Worm (Caenorhabditis elegans) whole organism, early embryonic: Measurements from ENCODE around the gene str-177.

Experiments
- B0310.2 ChIP-seq: sonication (generic microtip); optimal IDR thresholded peaks from 2 replicates; lab custom pipeline; 2016; ENCODE audit warnings: mild to moderate bottlenecking, missing genetic modification characterization, missing compliant biosample characterization
- F13C5.2 ChIP-seq: sonication (generic microtip); optimal IDR thresholded peaks from 2 replicates; lab custom pipeline; 2017; ENCODE audit warnings: mild to moderate bottlenecking, missing genetic modification characterization, inconsistent platforms, missing compliant biosample characterization
- aly-1 ChIP-seq: sonication (generic microtip); optimal IDR thresholded peaks from 2 replicates; lab custom pipeline; 2016; ENCODE audit warnings: missing genetic modification characterization, missing compliant biosample characterization
- ama-1 ChIP-seq: fragments of 150-350 bp; optimal IDR thresholded peaks from 2 replicates; lab custom pipeline; 2014
- ceh-13 ChIP-seq: fragments of 200-800 bp; sonication (Bioruptor generic); optimal IDR thresholded peaks from 2 replicates; lab custom pipeline; 2018; ENCODE audit warnings: mild to moderate bottlenecking, missing genetic modification characterization, missing compliant biosample characterization
- ceh-36 ChIP-seq: sonication (generic microtip); optimal IDR thresholded peaks from 2 replicates; lab custom pipeline; 2016; ENCODE audit warnings: missing genetic modification characterization, inconsistent platforms, missing compliant biosample characterization
- ets-7 ChIP-seq: sonication (generic microtip); optimal IDR thresholded peaks from 2 replicates; lab custom pipeline; 2016; ENCODE audit warnings: missing genotype, missing genetic modification characterization, missing compliant biosample characterization
- flt-1 ChIP-seq: fragments of 200-800 bp; sonication (Bioruptor generic); IDR thresholded peaks from 2 replicates; pipeline ENCODE4 v1.3.6; 2022; ENCODE audit warnings: missing genetic modification characterization, missing compliant biosample characterization
- hmbx-1 ChIP-seq: sonication (generic microtip); optimal IDR thresholded peaks from 2 replicates; lab custom pipeline; 2016; ENCODE audit warnings: mild to moderate bottlenecking, missing genetic modification characterization, missing compliant biosample characterization
- hmg-4 ChIP-seq: fragments of 200-800 bp; sonication (Bioruptor generic); optimal IDR thresholded peaks from 2 replicates; lab custom pipeline; 2018; ENCODE audit warnings: mild to moderate bottlenecking, missing genetic modification characterization, missing compliant biosample characterization
- hnd-1 ChIP-seq: sonication (generic microtip); optimal IDR thresholded peaks from 2 replicates; lab custom pipeline; 2016; ENCODE audit warnings: missing genetic modification characterization, missing compliant biosample characterization
- pes-1 ChIP-seq: fragments of 200-800 bp; sonication (Bioruptor generic); IDR thresholded peaks from 2 replicates; pipeline ENCODE4 v1.3.6; 2022; ENCODE audit warnings: missing genetic modification reagents, missing genetic modification characterization, missing compliant biosample characterization
- scrt-1 ChIP-seq: fragments of 200-800 bp; sonication (Bioruptor generic); IDR thresholded peaks from 2 replicates; pipeline ENCODE4 v1.3.6; 2022; ENCODE audit warnings: missing genetic modification characterization, missing compliant biosample characterization
- sea-1 ChIP-seq: fragments of 200-800 bp; sonication (Bioruptor generic); conservative IDR thresholded peaks from 2 replicates; pipeline ENCODE4 v1.3.6; 2022; ENCODE audit warnings: missing genetic modification characterization, missing compliant biosample characterization
- tbx-11 ChIP-seq: fragments of 200-800 bp; sonication (Bioruptor generic); IDR thresholded peaks from 2 replicates; pipeline ENCODE4 v1.3.6; 2022; ENCODE audit warnings: missing genetic modification characterization, missing compliant biosample characterization
- tbx-37 ChIP-seq: fragments of 200-800 bp; sonication (Bioruptor generic); conservative IDR thresholded peaks from 2 replicates; pipeline ENCODE4 v1.3.6; 2022; ENCODE audit warnings: missing genetic modification reagents, missing genetic modification characterization, missing compliant biosample characterization
- tra-4 ChIP-seq: sonication (generic microtip); optimal IDR thresholded peaks from 2 replicates; lab custom pipeline; 2017; ENCODE audit warnings: missing genetic modification characterization, missing compliant biosample characterization

The str-177 gene

ce11 chrV:9194055-9194454 is 4.7 kb downstream of the str-177 start:
- TF ChIP-seq aly-1 (tag; lab: Kevin White, UChicago), result no peak
- no peak for TF ChIP-seq scrt-1 (GFP tag; lab: Robert Waterston, UW)
- TF ChIP-seq flt-1 (GFP tag; lab: Robert Waterston, UW), result no peak
- TF ChIP-seq tra-4 (tag; lab: Kevin White, UChicago), result no peak
- no peak for TF ChIP-seq pes-1 (GFP tag; lab: Robert Waterston, UW)
- TF ChIP-seq tbx-37 (GFP tag; lab: Robert Waterston, UW), result no peak
- no peak for TF ChIP-seq ets-7 (tag; lab: Kevin White, UChicago)

ce11 chrV:9191406-9191805 is 7.4 kb downstream of the str-177 start, which contains the start of gene sphr-1:
TSS of gene sphr-1 (plus strand) at chrV:9191610.
- TF ChIP-seq B0310.2 (tag; lab: Kevin White, UChicago) (no peak), tbx-11 (no peak), tra-4 (tag; lab: Kevin White, UChicago) (no peak)

ce11 chrV:9186028-9186427 is 12.8 kb downstream of the str-177 start:
- no peak for TF ChIP-seq scrt-1 (GFP tag; lab: Robert Waterston, UW)
- no peak for TF ChIP-seq sea-1
- TF ChIP-seq hnd-1 (tag; lab: Kevin White, UChicago), result no peak
- TF ChIP-seq F13C5.2 (tag; lab: Kevin White, UChicago), result no peak
- no peak for TF ChIP-seq ceh-13

- TF ChIP-seq hmg-4 (no peak), F13C5.2 (tag; lab: Kevin White, UChicago) (no peak), ceh-13 (no peak), tbx-37 (GFP tag; lab: Robert Waterston, UW) (no peak), flt-1 (GFP tag; lab: Robert Waterston, UW) (no peak), pes-1 (GFP tag; lab: Robert Waterston, UW) (no peak), scrt-1 (GFP tag; lab: Robert Waterston, UW) (no peak), sea-1 (no peak), ets-7 (tag; lab: Kevin White, UChicago) (no peak), tra-4 (tag; lab: Kevin White, UChicago) (no peak), tbx-11 (no peak)
Measured at ce11 chrV:9183718-9184441, 14.9 kb downstream of the str-177 start.

- TF ChIP-seq flt-1 (GFP tag; lab: Robert Waterston, UW), result no peak
- TF ChIP-seq tbx-11, result no peak
- TF ChIP-seq hnd-1 (tag; lab: Kevin White, UChicago), result no peak
- TF ChIP-seq tra-4 (tag; lab: Kevin White, UChicago), result no peak
- TF ChIP-seq ceh-13, result no peak
- TF ChIP-seq hmg-4, result no peak
- TF ChIP-seq F13C5.2 (tag; lab: Kevin White, UChicago), result no peak
- no peak for TF ChIP-seq tbx-37 (GFP tag; lab: Robert Waterston, UW)
- no peak for TF ChIP-seq pes-1 (GFP tag; lab: Robert Waterston, UW)
- TF ChIP-seq ceh-36 (tag; lab: Kevin White, UChicago), result no peak
- no peak for TF ChIP-seq sea-1
- TF ChIP-seq scrt-1 (GFP tag; lab: Robert Waterston, UW), result no peak
- TF ChIP-seq ets-7 (tag; lab: Kevin White, UChicago), result no peak
- TF ChIP-seq ama-1 (lab: Kevin White, UChicago), result no peak
- TF ChIP-seq aly-1 (tag; lab: Kevin White, UChicago), result no peak
- TF ChIP-seq hmbx-1 (tag; lab: Kevin White, UChicago), result no peak
- no peak for TF ChIP-seq B0310.2 (tag; lab: Kevin White, UChicago)
Measured at ce11 chrV:9181669-9182250, 17.0 kb downstream of the str-177 start, which contains the start of gene ptr-1. TSS of gene ptr-1 (minus strand) at chrV:9181719.

- peak; percentile 57; the same call in 1 of the 2 replicates for TF ChIP-seq tbx-11
- no peak for TF ChIP-seq ama-1 (lab: Kevin White, UChicago)
- TF ChIP-seq pes-1 (GFP tag; lab: Robert Waterston, UW), result no peak
- no peak for TF ChIP-seq sea-1
- no peak; the same call in 1 of the 2 replicates for TF ChIP-seq tbx-37 (GFP tag; lab: Robert Waterston, UW)
- peak; percentile 36 for TF ChIP-seq hnd-1 (tag; lab: Kevin White, UChicago)
- TF ChIP-seq hmbx-1 (tag; lab: Kevin White, UChicago), result no peak
- TF ChIP-seq aly-1 (tag; lab: Kevin White, UChicago), result no peak
- no peak for TF ChIP-seq ceh-13
- peak; percentile 35 for TF ChIP-seq ceh-36 (tag; lab: Kevin White, UChicago)
- TF ChIP-seq scrt-1 (GFP tag; lab: Robert Waterston, UW), result no peak
- no peak for TF ChIP-seq tra-4 (tag; lab: Kevin White, UChicago)
- no peak for TF ChIP-seq B0310.2 (tag; lab: Kevin White, UChicago)
- TF ChIP-seq F13C5.2 (tag; lab: Kevin White, UChicago), result peak; percentile 84
- TF ChIP-seq flt-1 (GFP tag; lab: Robert Waterston, UW), result no peak
- TF ChIP-seq ets-7 (tag; lab: Kevin White, UChicago), result no peak
Measured at ce11 chrV:9175218-9175837, 23.5 kb downstream of the str-177 start, which contains the start of gene spas-1. TSS of gene spas-1 (plus strand) at chrV:9175789.

- no peak for TF ChIP-seq ceh-36 (tag; lab: Kevin White, UChicago)
Measured at ce11 chrV:9173789-9174188, 25.0 kb downstream of the str-177 start, which contains the start of gene pqn-16. TSS of gene pqn-16 (plus strand) at chrV:9174089.
